Fruit fly (Drosophila melanogaster): ENCODE data around the gene bigmax.

bigmax gene

dm6 chr3R:27288202-27289135 lies at the start of gene bigmax, which contains the start of gene Hmu (continued):
- TF ChIP-seq Mad (GFP tag; optimal IDR thresholded peaks at IDR 0.05) (peak; percentile 85), Fer2 (tag; optimal IDR thresholded peaks at IDR 0.05) (peak; percentile 71), unpg (GFP tag; optimal IDR thresholded peaks at IDR 0.05) (peak; percentile 82), usp (GFP tag; optimal IDR thresholded peaks at IDR 0.05) (no peak), CG7963 (GFP tag; IDR thresholded peaks at IDR 0.05; ENCODE audit: partially characterized antibody) (no peak; the same call in 1 of the 3 replicates), NC2β (GFP tag; optimal IDR thresholded peaks at IDR 0.05) (peak; percentile 83), pfk (GFP tag; optimal IDR thresholded peaks at IDR 0.05) (peak; percentile 1), GATAe (GFP tag; conservative IDR thresholded peaks at IDR 0.05) (peak; percentile 77), CG7271 (tag; optimal IDR thresholded peaks at IDR 0.05) (peak; percentile 63), CG6654 (GFP tag; optimal IDR thresholded peaks at IDR 0.05) (no peak), pnt (GFP tag; optimal IDR thresholded peaks at IDR 0.05) (peak; percentile 86), gro (GFP tag; optimal IDR thresholded peaks at IDR 0.05) (peak; percentile 91), D19B (GFP tag; optimal IDR thresholded peaks at IDR 0.05) (peak; percentile 53), ERR (GFP tag; optimal IDR thresholded peaks at IDR 0.05) (peak; percentile 86), tap (tag; optimal IDR thresholded peaks at IDR 0.05) (peak; percentile 55), bowl (GFP tag; IDR thresholded peaks at IDR 0.05) (0 out of 2 replicates have a peak, but pooled peaks have one; percentile 20), dimm (GFP tag; IDR thresholded peaks at IDR 0.05) (peak; percentile 15; the same call in 1 of the 2 replicates), bigmax (GFP tag; optimal IDR thresholded peaks at IDR 0.05) (no peak), amos (GFP tag; IDR thresholded peaks at IDR 0.05; ENCODE audit: partially characterized antibody) (peak; percentile 87), Atf6 (GFP tag; IDR thresholded peaks at IDR 0.05) (peak; percentile 77), org-1 (GFP tag; optimal IDR thresholded peaks at IDR 0.05) (no peak), Hmx (GFP tag; optimal IDR thresholded peaks at IDR 0.05) (no peak), stwl (tag; optimal IDR thresholded peaks at IDR 0.05) (peak; percentile 80), crol (GFP tag; IDR thresholded peaks at IDR 0.05) (peak; percentile 87), CG11398 (GFP tag; optimal IDR thresholded peaks at IDR 0.05) (peak; percentile 31), NFAT (GFP tag; IDR thresholded peaks at IDR 0.05) (peak; percentile 88), inv (GFP tag; IDR thresholded peaks at IDR 0.05; ENCODE audit: partially characterized antibody) (peak; percentile 90), CG4707 (GFP tag; optimal IDR thresholded peaks at IDR 0.05) (no peak), CG1024 (GFP tag; IDR thresholded peaks at IDR 0.05) (peak; percentile 63; the same call in 1 of the 2 replicates), CG2116 (GFP tag; optimal IDR thresholded peaks at IDR 0.05) (peak; percentile 78), sima (GFP tag; optimal IDR thresholded peaks at IDR 0.05) (no peak), HLH4C (GFP tag; IDR thresholded peaks at IDR 0.05; ENCODE audit: partially characterized antibody) (peak; percentile 83), Doc2 (GFP tag; IDR thresholded peaks at IDR 0.05) (peak; percentile 55; the same call in 1 of the 2 replicates), Dll (GFP tag; IDR thresholded peaks at IDR 0.05; ENCODE audit: partially characterized antibody) (peak; percentile 98), Sry-β (GFP tag; optimal IDR thresholded peaks at IDR 0.05) (no peak), CG8388 (GFP tag; optimal IDR thresholded peaks at IDR 0.05) (peak; percentile 74), CG3407 (GFP tag; optimal IDR thresholded peaks at IDR 0.05) (peak; percentile 32), trem (tag; optimal IDR thresholded peaks at IDR 0.05) (peak; percentile 91), Usf (GFP tag; optimal IDR thresholded peaks at IDR 0.05) (peak; percentile 73), CG1832 (GFP tag; optimal IDR thresholded peaks at IDR 0.05) (no peak), ash1 (GFP tag; optimal IDR thresholded peaks at IDR 0.05) (no peak), wdn (GFP tag; IDR thresholded peaks at IDR 0.05) (peak; percentile 79), fd3F (GFP tag; optimal IDR thresholded peaks at IDR 0.05) (peak; percentile 70), CG12299 (tag; optimal IDR thresholded peaks at IDR 0.05) (peak; percentile 27), otp (GFP tag; IDR thresholded peaks at IDR 0.05) (peak; percentile 71; the same call in 1 of the 3 replicates), Hsf (GFP tag; optimal IDR thresholded peaks at IDR 0.05) (peak; percentile 88), chif (GFP tag; optimal IDR thresholded peaks at IDR 0.05) (peak; percentile 87 to 89), Blimp-1 (GFP tag; optimal IDR thresholded peaks at IDR 0.05) (peak; percentile 73)

All from whole organism, embryonic.